Worm (Caenorhabditis elegans): Measurements from ENCODE around the gene lbp-3.

Gene lbp-3

DNA sequence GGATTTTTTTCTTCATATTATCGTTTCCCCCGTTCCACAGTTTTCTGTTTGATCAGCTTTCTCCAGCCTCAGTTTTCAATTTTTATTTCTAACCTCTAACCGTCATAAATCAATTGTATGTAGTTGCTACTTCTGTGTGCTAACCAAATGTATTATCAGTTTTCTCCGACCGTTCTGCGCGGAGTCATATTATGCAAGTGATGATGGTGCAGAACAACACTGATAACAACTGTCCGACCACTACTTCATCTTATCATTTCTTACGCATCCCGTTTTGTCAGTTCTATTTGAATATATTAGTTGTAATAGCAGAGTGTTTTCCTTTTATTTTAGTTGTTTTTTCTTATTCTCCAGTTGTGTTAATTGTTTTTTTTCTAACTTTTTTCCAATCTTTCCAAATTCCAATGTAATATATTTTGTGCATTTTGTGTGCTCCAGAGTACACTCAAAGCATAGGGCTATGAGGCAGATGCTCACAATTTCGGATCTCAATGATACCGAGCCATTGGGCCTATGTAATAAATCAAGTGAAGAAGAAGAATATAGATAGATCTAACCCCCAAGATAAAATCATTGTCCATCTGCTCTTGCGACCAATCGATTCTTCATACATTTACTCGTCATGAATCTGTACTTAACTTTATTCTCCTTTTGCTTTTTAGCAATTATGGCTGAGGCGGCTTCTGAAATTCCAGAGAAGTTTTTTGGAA, at the start of gene lbp-3:
TSS of gene lbp-3 (plus strand) at position 589 of the 710 bp plus-strand sequence.
- TF ChIP-seq pqm-1 (tag; optimal IDR thresholded peaks at IDR 0.05) (peak; percentile 98), php-3 (GFP tag; IDR thresholded peaks at IDR 0.05) (peak; percentile 52; the same call in 1 of the 2 replicates), nhr-48 (tag; optimal IDR thresholded peaks at IDR 0.05) (peak; percentile 32), ztf-7 (tag; optimal IDR thresholded peaks at IDR 0.05) (peak; percentile 98), dve-1 (tag; optimal IDR thresholded peaks at IDR 0.05; ENCODE audit: insufficient read depth) (peak; percentile 83), nhr-28 (tag; optimal IDR thresholded peaks at IDR 0.05) (peak; percentile 88), mep-1 (tag; optimal IDR thresholded peaks at IDR 0.05) (peak; percentile 24), mdt-29 (GFP tag; IDR thresholded peaks at IDR 0.05) (no peak), skn-1 (tag; optimal IDR thresholded peaks at IDR 0.05) (no peak), T26A8.4 (GFP tag; IDR thresholded peaks at IDR 0.05) (no peak), unc-62 (GFP tag; optimal IDR thresholded peaks at IDR 0.05 in 1 of 2) (peak in 1 of 2 experiments; percentile 86), unc-62 (tag; optimal IDR thresholded peaks at IDR 0.05) (no peak), ZK546.5 (tag; optimal IDR thresholded peaks at IDR 0.05) (no peak), ama-1 (optimal IDR thresholded peaks at IDR 0.05) (no peak), dmd-6 (GFP tag; IDR thresholded peaks at IDR 0.05) (peak; percentile 61), hlh-11 (tag; optimal IDR thresholded peaks at IDR 0.05) (peak; percentile 78), daf-16 (GFP tag; optimal IDR thresholded peaks at IDR 0.05) (no peak), daf-16 (tag; optimal IDR thresholded peaks at IDR 0.05) (peak; percentile 94), lin-1 (GFP tag; IDR thresholded peaks at IDR 0.05) (peak; percentile 61; the same call in 1 of the 2 replicates), ctbp-1 (GFP tag; IDR thresholded peaks at IDR 0.05) (no peak), nhr-102 (tag; optimal IDR thresholded peaks at IDR 0.05) (peak; percentile 90), nhr-77 (tag; optimal IDR thresholded peaks at IDR 0.05) (peak; percentile 37), mdl-1 (tag; optimal IDR thresholded peaks at IDR 0.05) (peak in 1 of 2 experiments; percentile 2), F26F4.8 (GFP tag; conservative IDR thresholded peaks at IDR 0.05) (no peak), aly-2 (tag; optimal IDR thresholded peaks at IDR 0.05) (no peak), Y48G9A.11 (GFP tag; IDR thresholded peaks at IDR 0.05) (no peak), hlh-30 (tag; optimal IDR thresholded peaks at IDR 0.05; ENCODE audit: insufficient read depth) (peak; percentile 44), dmd-9 (GFP tag; IDR thresholded peaks at IDR 0.05) (no peak), aha-1 (tag) (no peak), jun-1 (tag; optimal IDR thresholded peaks at IDR 0.05) (no peak)

ce11 chrX:3209523-3209922, 47.6 kb upstream of the lbp-3 start, which contains the start of gene F28B4.4:
Gene F28B4.4 (minus strand): TSS chrX:3209623.
- TF ChIP-seq aha-1 (tag) (peak; percentile 44), tag-97 (GFP tag; IDR thresholded peaks at IDR 0.05) (no peak)

- TF ChIP-seq unc-62 (GFP tag; optimal IDR thresholded peaks at IDR 0.05 in 1 of 2) (peak in 1 of 2 experiments; percentile 76), unc-62 (tag; optimal IDR thresholded peaks at IDR 0.05) (no peak), aha-1 (tag) (peak; percentile 61), pha-4 (GFP tag; IDR thresholded peaks at IDR 0.05) (no peak), pha-4 (tag; optimal IDR thresholded peaks at IDR 0.05) (no peak)
Observed at ce11 chrX:3216698-3217097, 40.5 kb upstream of the lbp-3 start.

DNA sequence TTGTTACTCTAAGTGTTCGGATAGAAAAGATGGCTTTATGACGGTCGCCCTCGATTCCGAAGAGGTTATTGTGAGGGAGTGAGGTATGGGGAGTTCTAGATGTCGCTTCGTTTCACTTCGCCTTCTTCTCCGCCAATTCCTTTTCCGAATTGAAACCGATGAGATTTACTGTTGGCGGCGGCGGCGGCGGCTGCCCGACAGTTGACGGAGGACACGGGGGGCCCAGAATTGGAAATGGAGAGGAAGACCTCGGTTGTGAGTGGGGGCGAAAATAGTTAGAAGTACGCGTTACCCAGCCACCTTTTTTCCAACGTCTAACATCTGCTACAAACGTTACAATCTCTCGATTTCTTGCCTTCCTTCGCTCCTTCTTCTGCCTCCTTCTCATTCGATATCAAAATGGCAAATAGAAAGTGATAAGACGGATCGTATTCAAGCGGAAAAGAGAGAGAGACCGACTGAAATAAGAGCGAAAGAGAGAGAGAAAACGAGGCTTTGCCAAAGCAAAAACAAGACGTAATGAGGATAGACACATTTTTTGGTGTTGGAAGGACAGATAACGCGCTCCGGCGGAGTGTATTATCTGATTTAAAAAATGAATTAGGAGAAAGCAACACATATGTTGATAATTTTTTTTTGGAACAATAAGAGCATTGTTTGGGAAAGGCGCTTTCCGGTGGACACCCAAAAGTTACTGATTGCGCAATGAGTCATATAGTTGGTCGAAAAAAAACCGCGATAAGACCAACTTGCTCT, 39.0 kb upstream of the lbp-3 start:
- TF ChIP-seq daf-16 (GFP tag; optimal IDR thresholded peaks at IDR 0.05) (no peak), daf-16 (tag; optimal IDR thresholded peaks at IDR 0.05) (peak; percentile 14), ceh-20 (GFP tag; IDR thresholded peaks at IDR 0.05) (no peak), lim-7 (GFP tag; IDR thresholded peaks at IDR 0.05) (no peak), D1046.2 (GFP tag; IDR thresholded peaks at IDR 0.05) (no peak), zip-11 (GFP tag; IDR thresholded peaks at IDR 0.05) (no peak), jun-1 (tag; optimal IDR thresholded peaks at IDR 0.05) (no peak), dve-1 (tag; optimal IDR thresholded peaks at IDR 0.05; ENCODE audit: insufficient read depth) (peak; percentile 19), nhr-28 (tag; optimal IDR thresholded peaks at IDR 0.05) (peak; percentile 54), nhr-10 (tag; optimal IDR thresholded peaks at IDR 0.05) (no peak), tra-1 (GFP tag; IDR thresholded peaks at IDR 0.05) (no peak), mxl-3 (GFP tag; optimal IDR thresholded peaks at IDR 0.05) (peak; percentile 53), hlh-11 (tag; optimal IDR thresholded peaks at IDR 0.05) (peak; percentile 37), set-16 (GFP tag; IDR thresholded peaks at IDR 0.05) (peak; percentile 58), mep-1 (tag; optimal IDR thresholded peaks at IDR 0.05) (no peak), pqm-1 (tag; optimal IDR thresholded peaks at IDR 0.05) (peak; percentile 51), mxl-2 (GFP tag; conservative IDR thresholded peaks at IDR 0.05) (no peak), php-3 (GFP tag; IDR thresholded peaks at IDR 0.05) (peak; percentile 36; the same call in 1 of the 2 replicates), gei-8 (GFP tag; optimal IDR thresholded peaks at IDR 0.05) (no peak), lir-3 (tag; optimal IDR thresholded peaks at IDR 0.05) (no peak)
